Fruit fly (Drosophila melanogaster) whole organism, wandering third instar larva: Measurements from ENCODE around the gene CG43815.

Source experiments
- Abd-B ChIP-seq: fragments of >200 bp; optimal IDR thresholded peaks from 2 replicates; lab custom pipeline; 2017; ENCODE audit warnings: missing biosample characterization, missing genetic modification characterization
- CG32264 ChIP-seq: fragments of 200-800 bp; sonication (Bioruptor generic); optimal IDR thresholded peaks from 2 replicates; lab custom pipeline; 2016; ENCODE audit warnings: missing biosample characterization, missing genetic modification characterization
- Hr78 ChIP-seq: fragments of >200 bp; optimal IDR thresholded peaks from 2 replicates; lab custom pipeline; 2017; ENCODE audit warnings: missing biosample characterization, missing genetic modification characterization
- Mio ChIP-seq: sonication (Bioruptor generic); optimal IDR thresholded peaks from 2 replicates; lab custom pipeline; 2016; ENCODE audit warnings: missing biosample characterization, missing genetic modification characterization
- OdsH ChIP-seq: fragments of 200-800 bp; sonication (Bioruptor generic); optimal IDR thresholded peaks from 2 replicates; lab custom pipeline; 2016; ENCODE audit warnings: missing biosample characterization, mild to moderate bottlenecking, missing genetic modification characterization
- Sp1 ChIP-seq: fragments of 200-800 bp; sonication (Bioruptor generic); optimal IDR thresholded peaks from 3 replicates; lab custom pipeline; 2019; ENCODE audit warnings: missing biosample characterization, mild to moderate bottlenecking, missing genetic modification characterization, moderate library complexity
- br ChIP-seq: fragments of 200-800 bp; sonication (Bioruptor generic); optimal IDR thresholded peaks from 2 replicates; lab custom pipeline; 2016; ENCODE audit warnings: missing biosample characterization, missing genetic modification characterization
- ey ChIP-seq: fragments of 200-800 bp; sonication (Bioruptor generic); optimal IDR thresholded peaks from 2 replicates; lab custom pipeline; 2016; ENCODE audit warnings: missing biosample characterization, missing genetic modification characterization
- h ChIP-seq: fragments of 200-800 bp; sonication (Bioruptor generic); optimal IDR thresholded peaks from 3 replicates; lab custom pipeline; 2016; ENCODE audit warnings: missing biosample characterization, mild to moderate bottlenecking, missing genetic modification characterization
- lola ChIP-seq: fragments of >200 bp; optimal IDR thresholded peaks from 2 replicates; lab custom pipeline; 2017; ENCODE audit warnings: missing biosample characterization, missing genetic modification characterization
- pan ChIP-seq: fragments of >200 bp; optimal IDR thresholded peaks from 2 replicates; lab custom pipeline; 2017
- psq ChIP-seq: fragments of 200-800 bp; sonication (Bioruptor generic); optimal IDR thresholded peaks from 3 replicates; lab custom pipeline; 2017; ENCODE audit warnings: missing biosample characterization, mild to moderate bottlenecking, missing genetic modification characterization, moderate library complexity

- TF ChIP-seq OdsH (GFP tag; lab: Kevin White, UChicago), result no peak
- no peak for TF ChIP-seq Mio (GFP tag; lab: Kevin White, UChicago)
- TF ChIP-seq pan (lab: Kevin White, UChicago), result no peak
- TF ChIP-seq ey (GFP tag; lab: Kevin White, UChicago), result peak; percentile 5
- TF ChIP-seq Hr78 (GFP tag; lab: Kevin White, UChicago), result no peak
- TF ChIP-seq CG32264, result no peak
- peak; percentile 19 for TF ChIP-seq h (GFP tag; lab: Kevin White, UChicago)
- no peak for TF ChIP-seq Sp1 (GFP tag; lab: Kevin White, UChicago)
- TF ChIP-seq Abd-B (GFP tag; lab: Kevin White, UChicago), result no peak
- no peak for TF ChIP-seq br (GFP tag; lab: Kevin White, UChicago)
- peak; percentile 17 for TF ChIP-seq psq (GFP tag; lab: Kevin White, UChicago)
- TF ChIP-seq lola (GFP tag; lab: Kevin White, UChicago), result no peak
These were observed 43.0 kb upstream of the CG43815 start for dm6 chr2L:3532973-3533525.
